Worm (Caenorhabditis elegans): ENCODE measurements around the gene ash-2.

The ash-2 gene

ce11 chrII:11962083-11962482, 17.6 kb upstream of the ash-2 start, which contains the start of the genes W03C9.1 and W03C9.2:
Gene W03C9.1, minus strand, starts transcription at chrII:11962128.
Gene W03C9.2, plus strand, starts transcription at chrII:11962368.
- TF ChIP-seq sma-9 (GFP tag; optimal IDR thresholded peaks at IDR 0.05) (no peak), sma-9 (tag; optimal IDR thresholded peaks at IDR 0.05) (no peak), unc-39 (tag; optimal IDR thresholded peaks at IDR 0.05) (no peak), F13H6.1 (tag; optimal IDR thresholded peaks at IDR 0.05) (no peak), nhr-21 (tag; optimal IDR thresholded peaks at IDR 0.05) (no peak), mbf-1 (tag; optimal IDR thresholded peaks at IDR 0.05) (no peak), R02D3.7 (tag; optimal IDR thresholded peaks at IDR 0.05) (no peak), sem-4 (tag; optimal IDR thresholded peaks at IDR 0.05) (no peak), ztf-1 (GFP tag; conservative IDR thresholded peaks at IDR 0.05) (no peak), nhr-10 (tag; optimal IDR thresholded peaks at IDR 0.05) (no peak), sma-3 (GFP tag; optimal IDR thresholded peaks at IDR 0.05) (no peak), nhr-129 (tag; optimal IDR thresholded peaks at IDR 0.05) (no peak), nhr-12 (tag; optimal IDR thresholded peaks at IDR 0.05) (no peak), Y55F3AM.14 (GFP tag; optimal IDR thresholded peaks at IDR 0.05) (no peak), nhr-23 (tag; optimal IDR thresholded peaks at IDR 0.05) (no peak), ceh-82 (tag; optimal IDR thresholded peaks at IDR 0.05) (no peak), dmd-4 (tag; optimal IDR thresholded peaks at IDR 0.05) (no peak), crh-2 (tag; optimal IDR thresholded peaks at IDR 0.05) (no peak)

ce11 chrII:11963132-11963630, 16.5 kb upstream of the ash-2 start:
- no peak for TF ChIP-seq nhr-11 (tag; optimal IDR thresholded peaks at IDR 0.05)
- no peak for TF ChIP-seq sem-4 (tag; optimal IDR thresholded peaks at IDR 0.05)
- TF ChIP-seq Y55F3AM.14 (GFP tag; optimal IDR thresholded peaks at IDR 0.05), result no peak
- TF ChIP-seq ztf-4 (tag; optimal IDR thresholded peaks at IDR 0.05), result no peak
- TF ChIP-seq lin-13 (GFP tag; optimal IDR thresholded peaks at IDR 0.05), result no peak
- TF ChIP-seq zag-1 (tag; optimal IDR thresholded peaks at IDR 0.05), result no peak
- TF ChIP-seq peb-1 (tag; optimal IDR thresholded peaks at IDR 0.05), result no peak
- TF ChIP-seq ZK546.5 (tag; optimal IDR thresholded peaks at IDR 0.05), result no peak
- no peak for TF ChIP-seq R02D3.7 (tag; optimal IDR thresholded peaks at IDR 0.05)
- no peak for TF ChIP-seq ztf-1 (GFP tag; conservative IDR thresholded peaks at IDR 0.05)
- TF ChIP-seq alr-1 (tag; optimal IDR thresholded peaks at IDR 0.05), result no peak
- TF ChIP-seq elt-1 (tag; optimal IDR thresholded peaks at IDR 0.05), result no peak
- TF ChIP-seq sma-9 (GFP tag; optimal IDR thresholded peaks at IDR 0.05), result no peak
- no peak for TF ChIP-seq sma-9 (tag; optimal IDR thresholded peaks at IDR 0.05)
- TF ChIP-seq ceh-16 (tag; optimal IDR thresholded peaks at IDR 0.05), result no peak
- TF ChIP-seq nhr-77 (tag; optimal IDR thresholded peaks at IDR 0.05), result no peak
- no peak for TF ChIP-seq ceh-82 (tag; optimal IDR thresholded peaks at IDR 0.05)
- TF ChIP-seq unc-39 (tag; optimal IDR thresholded peaks at IDR 0.05), result no peak
- no peak for TF ChIP-seq nhr-6 (tag; optimal IDR thresholded peaks at IDR 0.05)
- no peak for TF ChIP-seq sma-3 (GFP tag; optimal IDR thresholded peaks at IDR 0.05)
- no peak for TF ChIP-seq lin-39 (tag; optimal IDR thresholded peaks at IDR 0.05)

- TF ChIP-seq lin-13 (GFP tag; optimal IDR thresholded peaks at IDR 0.05) (no peak), nhr-129 (tag; optimal IDR thresholded peaks at IDR 0.05) (peak; percentile 3), nhr-77 (tag; optimal IDR thresholded peaks at IDR 0.05) (no peak), ama-1 (optimal IDR thresholded peaks at IDR 0.05) (peak; percentile 51)
Observed at ce11 chrII:11964847-11965246, 14.8 kb upstream of the ash-2 start.

ce11 chrII:11966602-11967001, 13.0 kb upstream of the ash-2 start, which contains the start of gene rab-7:
Gene rab-7, minus strand, starts transcription at chrII:11966931.
- TF ChIP-seq nhr-6 (tag; optimal IDR thresholded peaks at IDR 0.05), result peak; percentile 31
- TF ChIP-seq nhr-77 (tag; optimal IDR thresholded peaks at IDR 0.05), result no peak
- no peak for TF ChIP-seq sma-9 (GFP tag; optimal IDR thresholded peaks at IDR 0.05)
- no peak for TF ChIP-seq sma-9 (tag; optimal IDR thresholded peaks at IDR 0.05)
- no peak for TF ChIP-seq nhr-23 (tag; optimal IDR thresholded peaks at IDR 0.05)
- no peak for TF ChIP-seq unc-62 (GFP tag; optimal IDR thresholded peaks at IDR 0.05)
- no peak for TF ChIP-seq Y55F3AM.14 (GFP tag; optimal IDR thresholded peaks at IDR 0.05)
- no peak for TF ChIP-seq crh-2 (tag; optimal IDR thresholded peaks at IDR 0.05)
- TF ChIP-seq lsy-2 (tag; optimal IDR thresholded peaks at IDR 0.05), result peak in 1 of 2 experiments; percentile 17
- TF ChIP-seq lin-13 (GFP tag; optimal IDR thresholded peaks at IDR 0.05), result peak; percentile 29
- TF ChIP-seq mbf-1 (tag; optimal IDR thresholded peaks at IDR 0.05), result no peak
- TF ChIP-seq ztf-1 (GFP tag; conservative IDR thresholded peaks at IDR 0.05), result no peak
- TF ChIP-seq nhr-25 (tag; optimal IDR thresholded peaks at IDR 0.05), result no peak
- no peak for TF ChIP-seq skn-1 (tag; optimal IDR thresholded peaks at IDR 0.05)
- TF ChIP-seq mdl-1 (tag; optimal IDR thresholded peaks at IDR 0.05), result no peak
- TF ChIP-seq gmeb-1 (tag; optimal IDR thresholded peaks at IDR 0.05), result peak; percentile 36
- no peak for TF ChIP-seq nhr-12 (tag; optimal IDR thresholded peaks at IDR 0.05)
- no peak for TF ChIP-seq nhr-11 (tag; optimal IDR thresholded peaks at IDR 0.05)
- TF ChIP-seq lin-11 (tag; optimal IDR thresholded peaks at IDR 0.05), result no peak
- TF ChIP-seq ama-1 (optimal IDR thresholded peaks at IDR 0.05), result peak; percentile 75
- TF ChIP-seq blmp-1 (tag; optimal IDR thresholded peaks at IDR 0.05; ENCODE audit: insufficient read depth), result no peak
- peak; percentile 2 for TF ChIP-seq ztf-4 (tag; optimal IDR thresholded peaks at IDR 0.05)
- TF ChIP-seq peb-1 (tag; optimal IDR thresholded peaks at IDR 0.05), result no peak
- TF ChIP-seq ceh-16 (tag; optimal IDR thresholded peaks at IDR 0.05), result no peak
- no peak for TF ChIP-seq snpc-4 (tag; optimal IDR thresholded peaks at IDR 0.05)
- no peak for TF ChIP-seq fos-1 (tag; optimal IDR thresholded peaks at IDR 0.05)
- TF ChIP-seq nhr-21 (tag; optimal IDR thresholded peaks at IDR 0.05), result no peak
- TF ChIP-seq nhr-10 (tag; optimal IDR thresholded peaks at IDR 0.05), result no peak
- TF ChIP-seq R02D3.7 (tag; optimal IDR thresholded peaks at IDR 0.05), result no peak
- no peak for TF ChIP-seq aly-2 (tag; optimal IDR thresholded peaks at IDR 0.05)
- no peak for TF ChIP-seq elt-3 (tag; optimal IDR thresholded peaks at IDR 0.05)
- TF ChIP-seq ztf-11 (tag; optimal IDR thresholded peaks at IDR 0.05), result no peak
- no peak for TF ChIP-seq unc-39 (tag; optimal IDR thresholded peaks at IDR 0.05)
- no peak for TF ChIP-seq egl-27 (tag; optimal IDR thresholded peaks at IDR 0.05)

Measured in whole organism, L2 larva.